Worm (Caenorhabditis elegans): ENCODE measurements around the gene idpc-5.
A peak's percentile ranks its signal among the peaks of the same experiment; 100 is the strongest.

The idpc-5 gene

ce11 chrV:9664620-9665019 is 41.9 kb upstream of the idpc-5 start (continued):
- TF ChIP-seq spr-3 (GFP tag; optimal IDR thresholded peaks at IDR 0.05): no peak
- no peak for TF ChIP-seq lim-7 (GFP tag; IDR thresholded peaks at IDR 0.05)
- no peak for TF ChIP-seq Y5F2A.4 (GFP tag; optimal IDR thresholded peaks at IDR 0.05)
- TF ChIP-seq php-3 (GFP tag; IDR thresholded peaks at IDR 0.05): no peak
- peak in 1 of 2 experiments; percentile 34 for TF ChIP-seq lsy-2 (tag; optimal IDR thresholded peaks at IDR 0.05)
- peak in 1 of 2 experiments; percentile 48 for TF ChIP-seq mdl-1 (tag; optimal IDR thresholded peaks at IDR 0.05)
- no peak for TF ChIP-seq lin-15B (tag; optimal IDR thresholded peaks at IDR 0.05)
- no peak for TF ChIP-seq F26F4.8 (GFP tag; conservative IDR thresholded peaks at IDR 0.05)

ce11 chrV:9663948-9664347 is 41.2 kb upstream of the idpc-5 start:
- no peak for TF ChIP-seq egl-43 (GFP tag; IDR thresholded peaks at IDR 0.05)
- TF ChIP-seq ZK337.2 (GFP tag; IDR thresholded peaks at IDR 0.05): no peak
- no peak for TF ChIP-seq nhr-111 (GFP tag; optimal IDR thresholded peaks at IDR 0.05)
- TF ChIP-seq zfp-3 (GFP tag; conservative IDR thresholded peaks at IDR 0.05): no peak
- no peak for TF ChIP-seq aly-2 (tag; optimal IDR thresholded peaks at IDR 0.05)
- TF ChIP-seq mdt-29 (GFP tag; IDR thresholded peaks at IDR 0.05): no peak
- no peak for TF ChIP-seq gei-8 (GFP tag; optimal IDR thresholded peaks at IDR 0.05)
- no peak for TF ChIP-seq ama-1 (optimal IDR thresholded peaks at IDR 0.05)
- no peak for TF ChIP-seq pqm-1 (tag; optimal IDR thresholded peaks at IDR 0.05)
- TF ChIP-seq R02D3.7 (tag; optimal IDR thresholded peaks at IDR 0.05): no peak
- TF ChIP-seq dmd-8 (GFP tag; IDR thresholded peaks at IDR 0.05): no peak
- TF ChIP-seq mes-2 (tag; optimal IDR thresholded peaks at IDR 0.05; ENCODE audit: poor library complexity, severe bottlenecking): no peak
- TF ChIP-seq nhr-28 (tag; optimal IDR thresholded peaks at IDR 0.05): no peak
- no peak for TF ChIP-seq lin-13 (GFP tag; optimal IDR thresholded peaks at IDR 0.05)

- TF ChIP-seq nhr-28 (tag; optimal IDR thresholded peaks at IDR 0.05): no peak
- TF ChIP-seq pha-4 (GFP tag; IDR thresholded peaks at IDR 0.05): no peak
- no peak for TF ChIP-seq pha-4 (tag; optimal IDR thresholded peaks at IDR 0.05)
- no peak for TF ChIP-seq tra-1 (GFP tag; IDR thresholded peaks at IDR 0.05)
- no peak for TF ChIP-seq D1046.2 (GFP tag; IDR thresholded peaks at IDR 0.05)
- TF ChIP-seq daf-8 (GFP tag; IDR thresholded peaks at IDR 0.05): no peak
- TF ChIP-seq mxl-3 (GFP tag; optimal IDR thresholded peaks at IDR 0.05): no peak
- no peak for TF ChIP-seq cey-2 (tag; optimal IDR thresholded peaks at IDR 0.05; ENCODE audit: borderline replicate concordance, insufficient read depth)
- TF ChIP-seq nhr-111 (GFP tag; optimal IDR thresholded peaks at IDR 0.05): no peak
- TF ChIP-seq Y75B8A.6 (GFP tag; IDR thresholded peaks at IDR 0.05): no peak
These were observed 38.8 kb upstream of the idpc-5 start, which contains the start of gene pitr-4 for ce11 chrV:9661514-9661913. Gene pitr-4 (minus strand): TSS chrV:9661614.

- TF ChIP-seq nhr-28 (tag; optimal IDR thresholded peaks at IDR 0.05) (peak; percentile 86), F44E2.7 (GFP tag; IDR thresholded peaks at IDR 0.05) (no peak), unc-62 (GFP tag; optimal IDR thresholded peaks at IDR 0.05 in 1 of 2) (peak in 1 of 2 experiments; percentile 66), unc-62 (tag; optimal IDR thresholded peaks at IDR 0.05) (no peak), aha-1 (tag) (peak; percentile 2), arid-1 (GFP tag; conservative IDR thresholded peaks at IDR 0.05) (no peak), egl-43 (GFP tag; IDR thresholded peaks at IDR 0.05) (no peak), lin-38 (GFP tag; IDR thresholded peaks at IDR 0.05) (no peak)
These were observed 31.5 kb upstream of the idpc-5 start, which contains the start of gene cyp-29A4 for ce11 chrV:9654154-9654805. Gene cyp-29A4 (plus strand): TSS chrV:9654755.

Measured in whole organism, L4 larva.